Worm (Caenorhabditis elegans) whole organism, L4 larva: ENCODE results near the gene srh-15.

Source experiments
- D1046.2 ChIP-seq: fragments of 200-800 bp; sonication (Bioruptor generic); IDR thresholded peaks from 2 replicates; pipeline ENCODE4 v1.3.6; 2022; ENCODE audit warnings: missing genetic modification characterization, missing compliant biosample characterization
- F10B5.3 ChIP-seq: sonication (generic microtip); optimal IDR thresholded peaks from 2 replicates; lab custom pipeline; 2016; ENCODE audit warnings: mild to moderate bottlenecking, missing genetic modification characterization, missing compliant biosample characterization
- F37D6.2 ChIP-seq: sonication (generic microtip); optimal IDR thresholded peaks from 2 replicates; lab custom pipeline; 2016; ENCODE audit warnings: mild to moderate bottlenecking, missing genetic modification characterization, missing compliant biosample characterization
- F44E2.7 ChIP-seq: fragments of 200-800 bp; sonication (Bioruptor generic); IDR thresholded peaks from 2 replicates; pipeline ENCODE4 v2.1.2; 2022; ENCODE audit warnings: missing genetic modification characterization, missing compliant biosample characterization
- aha-1 ChIP-seq: fragments of 150-350 bp; peaks from one replicate; lab custom pipeline; 2014; ENCODE audit warnings: missing biosample characterization, missing genetic modification characterization
- ama-1 ChIP-seq: fragments of 150-350 bp; optimal IDR thresholded peaks from 2 replicates; lab custom pipeline; 2014; ENCODE audit warnings: inconsistent platforms, mixed read lengths
- arid-1 ChIP-seq: fragments of 200-800 bp; sonication (Bioruptor generic); conservative IDR thresholded peaks from 2 replicates; pipeline ENCODE4 v1.3.6; 2022; ENCODE audit warnings: missing genetic modification reagents, missing genetic modification characterization, missing compliant biosample characterization
- attf-4 ChIP-seq: sonication (generic microtip); optimal IDR thresholded peaks from 3 replicates; lab custom pipeline; 2017; ENCODE audit warnings: missing biosample characterization, missing genetic modification characterization
- ceh-62 ChIP-seq: sonication (generic microtip); optimal IDR thresholded peaks from 2 replicates; lab custom pipeline; 2017; ENCODE audit warnings: missing biosample characterization, missing genetic modification characterization
- cey-2 ChIP-seq: sonication (generic microtip); optimal IDR thresholded peaks from 3 replicates; lab custom pipeline; 2017; ENCODE audit warnings: missing genetic modification characterization, mild to moderate bottlenecking, missing compliant biosample characterization, antibody characterized with exemption, borderline replicate concordance; ENCODE audit not compliant: insufficient read depth
- daf-16 ChIP-seq, 3 experiments: sonication (generic microtip); optimal IDR thresholded peaks; 2 replicates each; lab custom pipeline; 2016 to 2017; ENCODE audit warnings: missing genetic modification characterization in 3 of 3, missing genetic modification reagents in 3 of 3, mild to moderate bottlenecking in 2 of 3, missing compliant biosample characterization in 2 of 3, missing biosample characterization in 1 of 3, moderate library complexity in 1 of 3
- daf-19 ChIP-seq: fragments of 200-800 bp; sonication (Bioruptor generic); conservative IDR thresholded peaks from 2 replicates; pipeline ENCODE4 v1.3.6; 2022; ENCODE audit warnings: missing genetic modification characterization, missing compliant biosample characterization
- daf-8 ChIP-seq: fragments of 200-800 bp; sonication (Bioruptor generic); IDR thresholded peaks from 2 replicates; pipeline ENCODE4 v1.3.6; 2022; ENCODE audit warnings: missing genetic modification characterization, missing compliant biosample characterization
- dmd-6 ChIP-seq: fragments of 200-800 bp; sonication (Bioruptor generic); IDR thresholded peaks from 2 replicates; pipeline ENCODE4 v1.3.6; 2022; ENCODE audit warnings: missing genetic modification reagents, missing genetic modification characterization, missing compliant biosample characterization
- dmd-9 ChIP-seq: fragments of 200-800 bp; sonication (Bioruptor generic); IDR thresholded peaks from 2 replicates; pipeline ENCODE4 v1.3.6; 2022; ENCODE audit warnings: missing genetic modification reagents, missing genetic modification characterization, missing compliant biosample characterization
- dpl-1 ChIP-seq: fragments of 150-350 bp; optimal IDR thresholded peaks from 2 replicates; lab custom pipeline; 2014; ENCODE audit warnings: missing biosample characterization, missing genetic modification reagents, missing genetic modification characterization
- duxl-1 ChIP-seq: sonication (generic microtip); optimal IDR thresholded peaks from 2 replicates; lab custom pipeline; 2016; ENCODE audit warnings: mild to moderate bottlenecking, missing genetic modification characterization, moderate library complexity, missing compliant biosample characterization; ENCODE audit not compliant: poor library complexity
- dve-1 ChIP-seq: sonication (generic microtip); optimal IDR thresholded peaks from 2 replicates; lab custom pipeline; 2017; ENCODE audit warnings: antibody characterized with exemption, mild to moderate bottlenecking, missing genetic modification characterization, missing compliant biosample characterization; ENCODE audit not compliant: insufficient read depth
- fkh-10 ChIP-seq: fragments of 150-350 bp; optimal IDR thresholded peaks from 2 replicates; lab custom pipeline; 2014; ENCODE audit warnings: missing biosample characterization, missing genetic modification reagents, missing genetic modification characterization
- lin-29 ChIP-seq: fragments of 200-800 bp; sonication (Bioruptor generic); IDR thresholded peaks from 2 replicates; pipeline ENCODE4 v1.3.6; 2022; ENCODE audit warnings: missing genetic modification reagents, missing genetic modification characterization, missing compliant biosample characterization
- lir-3 ChIP-seq: sonication (generic microtip); optimal IDR thresholded peaks from 2 replicates; lab custom pipeline; 2016; ENCODE audit warnings: mild to moderate bottlenecking, missing genetic modification characterization, missing compliant biosample characterization
- madf-5 ChIP-seq, 2 experiments: fragments of 200-800 bp; sonication (Bioruptor generic); IDR thresholded peaks; 2 replicates each; pipeline ENCODE4 v1.3.6; 2022; ENCODE audit warnings: missing compliant biosample characterization in 2 of 2, missing genetic modification characterization in 2 of 2
- mep-1 ChIP-seq: fragments of 150-350 bp; sonication (generic microtip); optimal IDR thresholded peaks from 3 replicates; lab custom pipeline; 2014; ENCODE audit warnings: missing biosample characterization, missing genetic modification characterization
- mes-2 ChIP-seq: sonication (generic microtip); optimal IDR thresholded peaks from 2 replicates; lab custom pipeline; 2016; ENCODE audit warnings: missing genotype, mild to moderate bottlenecking, missing genetic modification characterization, missing compliant biosample characterization; ENCODE audit not compliant: poor library complexity, severe bottlenecking
- mxl-2 ChIP-seq: fragments of 200-800 bp; sonication (Bioruptor generic); conservative IDR thresholded peaks from 2 replicates; pipeline ENCODE4 v1.3.6; 2022; ENCODE audit warnings: missing genetic modification reagents, missing genetic modification characterization, missing compliant biosample characterization
- mxl-3 ChIP-seq: fragments of 200-800 bp; sonication (Bioruptor generic); optimal IDR thresholded peaks from 2 replicates; lab custom pipeline; 2018; ENCODE audit warnings: mild to moderate bottlenecking, missing genetic modification characterization, missing compliant biosample characterization
- nhr-102 ChIP-seq: sonication (generic microtip); optimal IDR thresholded peaks from 2 replicates; lab custom pipeline; 2016; ENCODE audit warnings: mild to moderate bottlenecking, missing genetic modification characterization, moderate library complexity, missing compliant biosample characterization
- nhr-11 ChIP-seq: fragments of 150-350 bp; optimal IDR thresholded peaks from 2 replicates; lab custom pipeline; 2014; ENCODE audit warnings: missing biosample characterization, missing genetic modification characterization
- nhr-48 ChIP-seq: sonication (generic microtip); optimal IDR thresholded peaks from 2 replicates; lab custom pipeline; 2016; ENCODE audit warnings: mild to moderate bottlenecking, missing genetic modification characterization, missing compliant biosample characterization
- php-3 ChIP-seq: fragments of 200-800 bp; sonication (Bioruptor generic); IDR thresholded peaks from 2 replicates; pipeline ENCODE4 v1.3.6; 2022; ENCODE audit warnings: missing genetic modification reagents, missing genetic modification characterization, missing compliant biosample characterization
- saeg-2 ChIP-seq: fragments of 200-800 bp; sonication (Bioruptor generic); IDR thresholded peaks from 2 replicates; pipeline ENCODE4 v1.3.6; 2022; ENCODE audit warnings: missing genetic modification reagents, missing genetic modification characterization, missing compliant biosample characterization
- set-16 ChIP-seq: fragments of 200-800 bp; sonication (Bioruptor generic); IDR thresholded peaks from 2 replicates; pipeline ENCODE4 v1.3.6; 2022; ENCODE audit warnings: missing genetic modification reagents, missing genetic modification characterization, missing compliant biosample characterization
- skn-1 ChIP-seq: fragments of 150-350 bp; optimal IDR thresholded peaks from 2 replicates; lab custom pipeline; 2014; ENCODE audit warnings: missing biosample characterization, missing genetic modification characterization
- tag-97 ChIP-seq: fragments of 200-800 bp; sonication (Bioruptor generic); IDR thresholded peaks from 2 replicates; pipeline ENCODE4 v1.3.6; 2022; ENCODE audit warnings: missing genetic modification characterization, missing compliant biosample characterization
- unc-39 ChIP-seq: sonication (generic microtip); optimal IDR thresholded peaks from 2 replicates; lab custom pipeline; 2017; ENCODE audit warnings: missing biosample characterization, missing genetic modification characterization
- unc-62 ChIP-seq, 3 experiments: fragments of 150-350 bp in 1 of 3; sonication (generic microtip); optimal IDR thresholded peaks in 2 of 3; peaks in 1 of 3; 1 replicate in 1 of 3; 2 replicates in 2 of 3; lab custom pipeline; 2014 to 2017; ENCODE audit warnings: missing biosample characterization in 3 of 3, missing genetic modification characterization in 3 of 3, missing genetic modification reagents in 3 of 3, missing genotype in 1 of 3
- ztf-7 ChIP-seq: fragments of 150-350 bp; optimal IDR thresholded peaks from 2 replicates; lab custom pipeline; 2014; ENCODE audit warnings: missing biosample characterization, missing genetic modification characterization

The srh-15 gene

ce11 chrV:13342235-13342634 is 21.5 kb downstream of the srh-15 start:
- TF ChIP-seq dpl-1 (GFP tag; lab: Kevin White, UChicago) = no peak
- TF ChIP-seq saeg-2 (GFP tag; lab: Robert Waterston, UW) = no peak
- peak in 1 of 2 experiments; percentile 94 for TF ChIP-seq unc-62 (GFP tag; optimal IDR thresholded peaks at IDR 0.05 in 1 of 2; lab: Kevin White, UChicago)
- no peak for TF ChIP-seq unc-62 (tag; optimal IDR thresholded peaks at IDR 0.05; lab: Kevin White, UChicago)

ce11 chrV:13345867-13346328 is 25.1 kb downstream of the srh-15 start, which contains the start of gene twk-43:
Gene twk-43 (plus strand): TSS chrV:13346278.
- TF ChIP-seq skn-1 (tag; lab: Kevin White, UChicago) (no peak), mxl-3 (no peak), duxl-1 (no peak), daf-16 (GFP tag; optimal IDR thresholded peaks at IDR 0.05; lab: Kevin White, UChicago) (peak in 1 of 2 experiments; percentile 44), daf-16 (tag; optimal IDR thresholded peaks at IDR 0.05; lab: Kevin White, UChicago) (no peak), mxl-2 (GFP tag; lab: Robert Waterston, UW) (no peak), dve-1 (tag; lab: Kevin White, UChicago) (no peak), aha-1 (tag; lab: Kevin White, UChicago) (no peak), daf-19 (GFP tag; lab: Robert Waterston, UW) (no peak), set-16 (GFP tag; lab: Robert Waterston, UW) (no peak), nhr-11 (tag; lab: Kevin White, UChicago) (peak; percentile 26), attf-4 (no peak), F44E2.7 (no peak), mes-2 (no peak), mep-1 (no peak), madf-5 (GFP tag; IDR thresholded peaks at IDR 0.05; lab: Robert Waterston, UW) (no peak), dmd-6 (GFP tag; lab: Robert Waterston, UW) (no peak), F37D6.2 (tag; lab: Kevin White, UChicago) (no peak), unc-39 (no peak), unc-62 (GFP tag; optimal IDR thresholded peaks at IDR 0.05 in 1 of 2; lab: Kevin White, UChicago) (peak in 1 of 2 experiments; percentile 78), unc-62 (tag; optimal IDR thresholded peaks at IDR 0.05; lab: Kevin White, UChicago) (no peak), ama-1 (lab: Kevin White, UChicago) (no peak), nhr-102 (tag; lab: Kevin White, UChicago) (no peak), ztf-7 (no peak), D1046.2 (GFP tag; lab: Robert Waterston, UW) (no peak), saeg-2 (GFP tag; lab: Robert Waterston, UW) (no peak), lin-29 (GFP tag; lab: Robert Waterston, UW) (no peak), daf-8 (GFP tag; lab: Robert Waterston, UW) (no peak), F10B5.3 (tag; lab: Kevin White, UChicago) (no peak), nhr-48 (tag; lab: Kevin White, UChicago) (no peak), dmd-9 (no peak), lir-3 (no peak), php-3 (GFP tag; lab: Robert Waterston, UW) (0 out of 2 replicates have a peak, but pooled peaks have one; percentile 37), ceh-62 (tag; lab: Kevin White, UChicago) (no peak), cey-2 (tag; lab: Kevin White, UChicago) (no peak)

DNA sequence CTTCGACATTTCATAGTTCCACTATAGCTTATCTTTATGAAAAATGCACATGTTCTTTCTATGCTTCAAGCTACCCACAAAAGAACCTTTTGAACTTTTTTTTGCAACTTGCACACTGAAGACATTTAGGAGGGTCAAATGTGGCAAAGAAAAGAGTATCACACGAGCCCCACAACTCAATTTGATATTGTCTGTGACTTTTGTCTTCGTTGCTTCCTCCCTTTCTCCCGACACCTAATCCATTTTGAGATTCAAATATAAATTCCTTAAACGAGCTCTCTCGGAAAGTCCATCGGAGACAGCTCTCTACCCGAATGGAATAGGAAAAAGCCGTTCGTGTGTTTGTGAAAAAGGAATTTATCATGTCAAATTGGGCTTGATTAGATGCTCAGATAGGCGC is 29.5 kb downstream of the srh-15 start:
- no peak for TF ChIP-seq nhr-11 (tag; lab: Kevin White, UChicago)
- peak; percentile 11 for TF ChIP-seq fkh-10 (GFP tag; lab: Kevin White, UChicago)
- TF ChIP-seq arid-1 = no peak
- TF ChIP-seq dmd-6 (GFP tag; lab: Robert Waterston, UW) = no peak
- no peak for TF ChIP-seq tag-97 (GFP tag; lab: Robert Waterston, UW)
- no peak for TF ChIP-seq unc-62 (GFP tag; optimal IDR thresholded peaks at IDR 0.05 in 1 of 2; lab: Kevin White, UChicago)
- TF ChIP-seq unc-62 (tag; optimal IDR thresholded peaks at IDR 0.05; lab: Kevin White, UChicago) = no peak
- TF ChIP-seq aha-1 (tag; lab: Kevin White, UChicago) = no peak
